Fruit fly (Drosophila melanogaster) whole organism, embryonic: ENCODE results near the gene wapl.
A peak's percentile ranks its signal among the peaks of the same experiment; 100 is the strongest.

Source experiments
- Atf6 ChIP-seq: fragments of 200-800 bp; sonication (Bioruptor generic); IDR thresholded peaks from 2 replicates; pipeline ENCODE4 v1.3.6; 2022; ENCODE audit warnings: missing biosample characterization, missing genetic modification characterization
- Bteb2 ChIP-seq: fragments of 200-800 bp; sonication (Bioruptor generic); optimal IDR thresholded peaks from 2 replicates; lab custom pipeline; 2016; ENCODE audit warnings: missing biosample characterization, missing genetic modification characterization
- CG10321 ChIP-seq: fragments of 200-800 bp; sonication (Bioruptor generic); IDR thresholded peaks from 2 replicates; pipeline ENCODE4 v1.3.6; 2022; ENCODE audit warnings: missing biosample characterization, missing genetic modification characterization
- CG10543 ChIP-seq: fragments of 200-800 bp; sonication (Bioruptor generic); optimal IDR thresholded peaks from 3 replicates; lab custom pipeline; 2017; ENCODE audit warnings: missing biosample characterization, mild to moderate bottlenecking, missing genetic modification characterization, moderate library complexity
- CG12942 ChIP-seq: fragments of 200-800 bp; sonication (Bioruptor generic); optimal IDR thresholded peaks from 3 replicates; lab custom pipeline; 2016; ENCODE audit warnings: missing biosample characterization, missing genetic modification characterization
- CG13424 ChIP-seq: fragments of 200-800 bp; sonication (Bioruptor generic); optimal IDR thresholded peaks from 2 replicates; lab custom pipeline; 2019; ENCODE audit warnings: missing biosample characterization, mild to moderate bottlenecking, missing genetic modification characterization, moderate library complexity
- CG1602 ChIP-seq: fragments of 200-800 bp; sonication (Bioruptor generic); optimal IDR thresholded peaks from 3 replicates; lab custom pipeline; 2016; ENCODE audit warnings: missing biosample characterization, missing genetic modification characterization
- CG16813 ChIP-seq: fragments of 200-800 bp; sonication (Bioruptor generic); IDR thresholded peaks from 3 replicates; pipeline ENCODE4 v1.3.6; 2022; ENCODE audit warnings: missing biosample characterization, missing genetic modification characterization; ENCODE audit not compliant: partially characterized antibody
- CG17359 ChIP-seq: fragments of 200-800 bp; sonication (Bioruptor generic); optimal IDR thresholded peaks from 3 replicates; lab custom pipeline; 2018; ENCODE audit warnings: missing biosample characterization, mild to moderate bottlenecking, missing genetic modification characterization, moderate library complexity
- CG17385 ChIP-seq: fragments of 200-800 bp; sonication (Bioruptor generic); optimal IDR thresholded peaks from 3 replicates; lab custom pipeline; 2018; ENCODE audit warnings: missing biosample characterization, mild to moderate bottlenecking, missing genetic modification characterization
- CG17802 ChIP-seq: fragments of 200-800 bp; sonication (Bioruptor generic); optimal IDR thresholded peaks from 2 replicates; lab custom pipeline; 2018; ENCODE audit warnings: missing biosample characterization, mild to moderate bottlenecking, missing genetic modification characterization, moderate library complexity
- CG1792 ChIP-seq: fragments of 200-800 bp; sonication (Bioruptor generic); optimal IDR thresholded peaks from 2 replicates; lab custom pipeline; 2016; ENCODE audit warnings: missing biosample characterization, missing genetic modification characterization
- CG2129 ChIP-seq: fragments of 200-800 bp; sonication (Bioruptor generic); IDR thresholded peaks from 2 replicates; pipeline ENCODE4 v1.3.6; 2022; ENCODE audit warnings: missing biosample characterization, missing genetic modification characterization; ENCODE audit not compliant: partially characterized antibody
- CG4328 ChIP-seq: fragments of 200-800 bp; sonication (Bioruptor generic); optimal IDR thresholded peaks from 3 replicates; lab custom pipeline; 2017; ENCODE audit warnings: missing biosample characterization, missing genetic modification reagents, missing genetic modification characterization
- CG4424 ChIP-seq: fragments of 200-800 bp; sonication (Bioruptor generic); optimal IDR thresholded peaks from 3 replicates; lab custom pipeline; 2016; ENCODE audit warnings: missing biosample characterization, missing genetic modification characterization
- CG4707 ChIP-seq: fragments of 200-800 bp; sonication (Bioruptor generic); optimal IDR thresholded peaks from 2 replicates; lab custom pipeline; 2018; ENCODE audit warnings: missing biosample characterization, mild to moderate bottlenecking, missing genetic modification characterization, moderate library complexity
- CG4854 ChIP-seq: fragments of 200-800 bp; sonication (Bioruptor generic); optimal IDR thresholded peaks from 2 replicates; lab custom pipeline; 2016; ENCODE audit warnings: missing biosample characterization, missing genetic modification characterization, inconsistent platforms
- CG7839 ChIP-seq: fragments of 200-800 bp; sonication (Bioruptor generic); optimal IDR thresholded peaks from 3 replicates; lab custom pipeline; 2018; ENCODE audit warnings: missing biosample characterization, mild to moderate bottlenecking, missing genetic modification characterization, moderate library complexity
- CG7987 ChIP-seq: fragments of 200-800 bp; sonication (Bioruptor generic); optimal IDR thresholded peaks from 2 replicates; lab custom pipeline; 2018; ENCODE audit warnings: missing biosample characterization, mild to moderate bottlenecking, missing genetic modification characterization, moderate library complexity
- CkIIα-i1 ChIP-seq: fragments of 200-800 bp; sonication (Bioruptor generic); IDR thresholded peaks from 2 replicates; pipeline ENCODE4 v1.3.6; 2022; ENCODE audit warnings: missing biosample characterization, missing genetic modification characterization
- Dip2 ChIP-seq: fragments of 200-800 bp; sonication (Bioruptor generic); IDR thresholded peaks from 2 replicates; pipeline ENCODE4 v1.3.6; 2022; ENCODE audit warnings: missing biosample characterization, missing genetic modification characterization
- Dll ChIP-seq: fragments of 200-800 bp; sonication (Bioruptor generic); IDR thresholded peaks from 4 replicates; pipeline ENCODE4 v1.3.6; 2022; ENCODE audit warnings: missing biosample characterization, missing genetic modification characterization; ENCODE audit not compliant: partially characterized antibody
- HLH3B ChIP-seq: fragments of 200-800 bp; sonication (Bioruptor generic); IDR thresholded peaks from 2 replicates; pipeline ENCODE4 v1.3.6; 2022; ENCODE audit warnings: missing biosample characterization, missing genetic modification characterization
- Hey ChIP-seq: fragments of 200-800 bp; sonication (Bioruptor generic); optimal IDR thresholded peaks from 3 replicates; lab custom pipeline; 2018; ENCODE audit warnings: missing biosample characterization, mild to moderate bottlenecking, missing genetic modification characterization
- NFAT ChIP-seq: fragments of 200-800 bp; sonication (Bioruptor generic); IDR thresholded peaks from 2 replicates; pipeline ENCODE4 v1.3.6; 2022; ENCODE audit warnings: missing biosample characterization, missing genetic modification characterization
- Oaz ChIP-seq: fragments of 200-800 bp; sonication (Bioruptor generic); IDR thresholded peaks from 2 replicates; pipeline ENCODE4 v1.3.6; 2022; ENCODE audit warnings: missing biosample characterization, missing genetic modification characterization
- Xbp1 ChIP-seq: fragments of 200-800 bp; sonication (Bioruptor generic); optimal IDR thresholded peaks from 3 replicates; lab custom pipeline; 2016; ENCODE audit warnings: missing biosample characterization, mild to moderate bottlenecking, missing genetic modification characterization
- ase ChIP-seq: fragments of 200-800 bp; sonication (Bioruptor generic); IDR thresholded peaks from 3 replicates; pipeline ENCODE4 v1.3.6; 2022; ENCODE audit warnings: missing biosample characterization, missing genetic modification characterization
- bsh ChIP-seq, 2 experiments: fragments of 200-800 bp; sonication (Bioruptor generic); optimal IDR thresholded peaks; 2 replicates each; lab custom pipeline; 2017 to 2018; ENCODE audit warnings: mild to moderate bottlenecking in 2 of 2, missing biosample characterization in 2 of 2, missing genetic modification characterization in 2 of 2, moderate library complexity in 1 of 2
- cato ChIP-seq: fragments of 200-800 bp; sonication (Bioruptor generic); optimal IDR thresholded peaks from 2 replicates; lab custom pipeline; 2016; ENCODE audit warnings: missing biosample characterization, missing genetic modification characterization, borderline replicate concordance
- caup ChIP-seq: fragments of 200-800 bp; sonication (Bioruptor generic); optimal IDR thresholded peaks from 3 replicates; lab custom pipeline; 2017; ENCODE audit warnings: missing biosample characterization, mild to moderate bottlenecking, missing genetic modification characterization, moderate library complexity; ENCODE audit not compliant: severe bottlenecking
- chn ChIP-seq: fragments of 200-800 bp; sonication (Bioruptor generic); optimal IDR thresholded peaks from 2 replicates; lab custom pipeline; 2016; ENCODE audit warnings: missing biosample characterization, missing genetic modification characterization
- crc ChIP-seq: fragments of 200-800 bp; sonication (Bioruptor generic); optimal IDR thresholded peaks from 2 replicates; lab custom pipeline; 2016; ENCODE audit warnings: missing biosample characterization, missing genetic modification characterization
- croc ChIP-seq: fragments of 200-800 bp; sonication (Bioruptor generic); conservative IDR thresholded peaks from 3 replicates; pipeline ENCODE4 v1.3.6; 2022; ENCODE audit warnings: missing biosample characterization, missing genetic modification characterization
- crol ChIP-seq: fragments of 200-800 bp; sonication (Bioruptor generic); IDR thresholded peaks from 2 replicates; pipeline ENCODE4 v1.3.6; 2022; ENCODE audit warnings: missing biosample characterization, missing genetic modification characterization
- dmrt11E ChIP-seq: fragments of 200-800 bp; sonication (Bioruptor generic); optimal IDR thresholded peaks from 3 replicates; lab custom pipeline; 2018; ENCODE audit warnings: missing biosample characterization, mild to moderate bottlenecking, missing genetic modification characterization, moderate library complexity
- ewg ChIP-seq: fragments of 200-800 bp; sonication (Bioruptor generic); optimal IDR thresholded peaks from 3 replicates; lab custom pipeline; 2017; ENCODE audit warnings: mild to moderate bottlenecking, missing biosample characterization, missing genetic modification reagents, missing genetic modification characterization
- gce ChIP-seq: fragments of 200-800 bp; sonication (Bioruptor generic); IDR thresholded peaks from 3 replicates; pipeline ENCODE4 v1.3.6; 2022; ENCODE audit warnings: missing biosample characterization, missing genetic modification characterization
- gcm2 ChIP-seq: fragments of 200-800 bp; sonication (Bioruptor generic); optimal IDR thresholded peaks from 2 replicates; lab custom pipeline; 2016; ENCODE audit warnings: missing biosample characterization, missing genetic modification characterization
- ind ChIP-seq: fragments of 200-800 bp; sonication (Bioruptor generic); optimal IDR thresholded peaks from 3 replicates; lab custom pipeline; 2016; ENCODE audit warnings: missing biosample characterization, missing genetic modification characterization
- kay ChIP-seq: fragments of 200-800 bp; sonication (Bioruptor generic); optimal IDR thresholded peaks from 2 replicates; lab custom pipeline; 2016; ENCODE audit warnings: missing biosample characterization, missing genetic modification characterization
- knrl ChIP-seq: fragments of 200-800 bp; sonication (Bioruptor generic); IDR thresholded peaks from 3 replicates; pipeline ENCODE4 v1.3.6; 2022; ENCODE audit warnings: missing biosample characterization, missing genetic modification characterization; ENCODE audit not compliant: partially characterized antibody
- lilli ChIP-seq: fragments of 200-800 bp; sonication (Bioruptor generic); optimal IDR thresholded peaks from 3 replicates; lab custom pipeline; 2016; ENCODE audit warnings: missing biosample characterization, missing genetic modification characterization
- mld ChIP-seq: fragments of 200-800 bp; sonication (Bioruptor generic); IDR thresholded peaks from 3 replicates; pipeline ENCODE4 v1.3.6; 2022; ENCODE audit warnings: missing biosample characterization, missing genetic modification characterization; ENCODE audit not compliant: partially characterized antibody
- otp ChIP-seq: fragments of 200-800 bp; sonication (Bioruptor generic); IDR thresholded peaks from 3 replicates; pipeline ENCODE4, ENCODE4 v1.3.6; 2022; ENCODE audit warnings: missing biosample characterization, missing genetic modification characterization
- pita ChIP-seq: fragments of 200-800 bp; sonication (Bioruptor generic); optimal IDR thresholded peaks from 2 replicates; lab custom pipeline; 2017; ENCODE audit warnings: missing biosample characterization, mild to moderate bottlenecking, missing genetic modification characterization
- sim ChIP-seq: fragments of 200-800 bp; sonication (Bioruptor generic); IDR thresholded peaks from 2 replicates; pipeline ENCODE4 v1.3.6; 2022; ENCODE audit warnings: missing biosample characterization, missing genetic modification characterization
- slbo ChIP-seq: fragments of 200-800 bp; sonication (Bioruptor generic); IDR thresholded peaks from 2 replicates; pipeline ENCODE4 v1.3.6; 2022; ENCODE audit warnings: missing biosample characterization, missing genetic modification characterization
- twi ChIP-seq: fragments of 200-800 bp; optimal IDR thresholded peaks from 2 replicates; lab custom pipeline; 2019; ENCODE audit warnings: missing biosample characterization, mild to moderate bottlenecking, missing genetic modification characterization, moderate library complexity

Gene wapl

DNA sequence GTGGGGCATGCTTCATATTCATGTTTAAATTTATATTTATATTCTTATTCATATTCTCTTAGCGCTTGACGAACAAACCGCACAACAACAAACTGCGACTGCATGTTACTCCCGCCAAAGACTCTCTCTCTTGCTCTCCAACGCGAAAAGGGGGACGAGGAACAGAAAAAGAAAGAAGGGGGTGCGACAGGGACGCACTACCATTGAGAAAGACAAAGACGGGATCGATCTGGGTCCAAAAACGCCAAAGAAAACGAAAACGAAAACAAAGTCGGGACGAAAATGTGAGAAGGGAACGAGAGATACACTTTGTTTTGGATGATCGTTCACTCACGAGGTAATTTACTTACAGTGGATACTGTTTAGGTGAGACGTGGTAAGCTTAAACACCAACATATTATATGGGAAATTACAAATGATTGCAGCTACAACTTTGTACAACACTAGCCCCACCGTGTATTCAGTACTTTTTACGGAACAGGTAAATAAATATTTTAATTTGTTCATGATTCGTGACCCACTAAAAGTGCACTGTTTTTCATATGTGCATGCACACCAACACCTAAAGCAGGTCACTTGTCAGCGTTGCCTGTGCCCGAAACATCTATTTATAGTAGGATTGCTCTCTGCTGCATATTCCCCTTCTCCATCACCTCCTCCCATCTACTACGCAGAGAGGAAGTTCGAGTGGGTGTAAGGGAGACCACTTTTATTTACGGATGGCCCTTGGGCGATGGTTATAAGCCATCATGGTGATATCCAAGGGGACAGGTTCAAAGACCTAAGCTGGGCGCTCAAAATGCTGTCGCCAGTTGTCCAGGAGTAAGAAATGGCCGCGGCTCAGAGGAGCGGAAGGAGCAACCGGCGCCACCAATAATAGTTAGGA lies 36.8 kb downstream of the wapl start (continued):
- TF ChIP-seq CG10543: no peak
- TF ChIP-seq ase (GFP tag; lab: Robert Waterston, UW): no peak
- TF ChIP-seq CG16813 (GFP tag; lab: Robert Waterston, UW): no peak
- no peak for TF ChIP-seq twi (tag; lab: Kevin White, UChicago)
- TF ChIP-seq lilli (GFP tag; lab: Kevin White, UChicago): peak; percentile 33
- no peak for TF ChIP-seq CG1602
- peak; percentile 24; the same call in 1 of the 2 replicates for TF ChIP-seq slbo (GFP tag; lab: Robert Waterston, UW)
- TF ChIP-seq CkIIα-i1: no peak
- TF ChIP-seq caup (GFP tag; lab: Kevin White, UChicago): no peak
- no peak for TF ChIP-seq crc (GFP tag; lab: Kevin White, UChicago)
- TF ChIP-seq CG2129 (GFP tag; lab: Robert Waterston, UW): no peak
- TF ChIP-seq croc (GFP tag; lab: Robert Waterston, UW): no peak
- TF ChIP-seq CG17802: no peak
- TF ChIP-seq sim (GFP tag; lab: Robert Waterston, UW): no peak
- no peak for TF ChIP-seq mld (GFP tag; lab: Robert Waterston, UW)
- no peak for TF ChIP-seq cato (GFP tag; lab: Kevin White, UChicago)
- no peak for TF ChIP-seq Bteb2 (GFP tag; lab: Kevin White, UChicago)
- no peak for TF ChIP-seq NFAT (GFP tag; lab: Robert Waterston, UW)
- TF ChIP-seq CG7839 (tag; lab: Kevin White, UChicago): peak; percentile 53
- TF ChIP-seq CG1792 (GFP tag; lab: Kevin White, UChicago): no peak
- TF ChIP-seq Xbp1 (GFP tag; lab: Kevin White, UChicago): peak; percentile 18
- peak; percentile 23 to 61 for TF ChIP-seq bsh (GFP tag; optimal IDR thresholded peaks at IDR 0.05; lab: Kevin White, UChicago)
- no peak for TF ChIP-seq gce (GFP tag; lab: Robert Waterston, UW)
- TF ChIP-seq kay (GFP tag; lab: Kevin White, UChicago): no peak
- no peak for TF ChIP-seq Oaz (GFP tag; lab: Robert Waterston, UW)
- TF ChIP-seq HLH3B (GFP tag; lab: Robert Waterston, UW): no peak
- TF ChIP-seq Atf6 (GFP tag; lab: Robert Waterston, UW): no peak
- TF ChIP-seq CG4424 (GFP tag; lab: Kevin White, UChicago): peak; percentile 50
- peak; percentile 19 for TF ChIP-seq chn
- TF ChIP-seq CG17385 (GFP tag; lab: Kevin White, UChicago): peak; percentile 10
- TF ChIP-seq CG4328 (GFP tag; lab: Kevin White, UChicago): no peak
- no peak for TF ChIP-seq otp (GFP tag; lab: Robert Waterston, UW)
- peak; percentile 38 for TF ChIP-seq CG17359 (tag; lab: Kevin White, UChicago)
- no peak for TF ChIP-seq CG10321 (GFP tag; lab: Robert Waterston, UW)
- no peak for TF ChIP-seq ind (GFP tag; lab: Kevin White, UChicago)
- TF ChIP-seq CG4707 (GFP tag; lab: Kevin White, UChicago): no peak
- no peak for TF ChIP-seq ewg (GFP tag; lab: Kevin White, UChicago)
- TF ChIP-seq Hey (tag; lab: Kevin White, UChicago): no peak
- no peak for TF ChIP-seq CG4854
- peak; percentile 62 for TF ChIP-seq dmrt11E
- no peak for TF ChIP-seq gcm2 (GFP tag; lab: Kevin White, UChicago)
- TF ChIP-seq Dip2: no peak
- TF ChIP-seq pita (GFP tag; lab: Kevin White, UChicago): no peak
- no peak for TF ChIP-seq Dll (GFP tag; lab: Robert Waterston, UW)
- TF ChIP-seq crol (GFP tag; lab: Robert Waterston, UW): no peak; the same call in 1 of the 2 replicates
- TF ChIP-seq CG7987 (GFP tag; lab: Kevin White, UChicago): no peak
- no peak for TF ChIP-seq CG12942
- TF ChIP-seq knrl (GFP tag; lab: Robert Waterston, UW): no peak
- TF ChIP-seq CG13424: peak; percentile 39
